Fruit fly (Drosophila melanogaster) whole organism, wandering third instar larva: ENCODE data around the gene CG44836.

Experiments used
- Myc ChIP-seq: fragments of >200 bp; optimal IDR thresholded peaks from 2 replicates; lab custom pipeline; 2017
- fru ChIP-seq: fragments of 200-800 bp; sonication (Bioruptor generic); optimal IDR thresholded peaks from 3 replicates; lab custom pipeline; 2016; ENCODE audit warnings: missing biosample characterization, mild to moderate bottlenecking, missing genetic modification characterization
- pan ChIP-seq: fragments of >200 bp; optimal IDR thresholded peaks from 2 replicates; lab custom pipeline; 2017

dm6 chr3L:16390793-16391192 lies 9.3 kb downstream of the CG44836 start:
- no peak for TF ChIP-seq Myc
- TF ChIP-seq fru (GFP tag; lab: Kevin White, UChicago), result no peak
- TF ChIP-seq pan (lab: Kevin White, UChicago), result no peak
